Fruit fly (Drosophila melanogaster) whole organism, embryonic: ENCODE data around the gene CG11670.

Experiments used
- Abd-B ChIP-seq: fragments of 200-800 bp; sonication (Bioruptor generic); optimal IDR thresholded peaks from 2 replicates; lab custom pipeline; 2018; ENCODE audit warnings: missing biosample characterization, mild to moderate bottlenecking, missing genetic modification characterization, moderate library complexity
- Antp ChIP-seq: fragments of 200-800 bp; sonication (Bioruptor generic); optimal IDR thresholded peaks from 3 replicates; lab custom pipeline; 2016; ENCODE audit warnings: missing biosample characterization, missing genetic modification characterization
- Atf-2 ChIP-seq: fragments of 200-800 bp; sonication (Bioruptor generic); optimal IDR thresholded peaks from 2 replicates; lab custom pipeline; 2016; ENCODE audit warnings: missing biosample characterization, missing genetic modification characterization
- Blimp-1 ChIP-seq: fragments of 200-800 bp; sonication (Bioruptor generic); optimal IDR thresholded peaks from 3 replicates; lab custom pipeline; 2018; ENCODE audit warnings: missing biosample characterization, missing genetic modification characterization, mild to moderate bottlenecking, moderate library complexity, missing genetic modification reagents
- CG10431 ChIP-seq: fragments of 200-800 bp; sonication (Bioruptor generic); optimal IDR thresholded peaks from 3 replicates; lab custom pipeline; 2018; ENCODE audit warnings: missing biosample characterization, mild to moderate bottlenecking, missing genetic modification characterization
- CG11723 ChIP-seq: fragments of 200-800 bp; sonication (Bioruptor generic); optimal IDR thresholded peaks from 2 replicates; lab custom pipeline; 2017; ENCODE audit warnings: missing biosample characterization, mild to moderate bottlenecking, missing genetic modification characterization
- CG12104 ChIP-seq: fragments of 200-800 bp; sonication (Bioruptor generic); optimal IDR thresholded peaks from 3 replicates; lab custom pipeline; 2016; ENCODE audit warnings: missing biosample characterization, missing genetic modification characterization
- CG12659 ChIP-seq: fragments of 200-800 bp; sonication (Bioruptor generic); optimal IDR thresholded peaks from 3 replicates; lab custom pipeline; 2017; ENCODE audit warnings: mild to moderate bottlenecking, missing biosample characterization, missing genetic modification reagents, missing genetic modification characterization
- CG13624 ChIP-seq: fragments of 200-800 bp; sonication (Bioruptor generic); optimal IDR thresholded peaks from 2 replicates; lab custom pipeline; 2016; ENCODE audit warnings: missing biosample characterization, missing genetic modification characterization
- CG17361 ChIP-seq: fragments of 200-800 bp; sonication (Bioruptor generic); IDR thresholded peaks from 3 replicates; pipeline ENCODE4 v1.3.6; 2022; ENCODE audit warnings: missing biosample characterization, missing genetic modification characterization
- CG18599 ChIP-seq: fragments of 200-800 bp; sonication (Bioruptor generic); optimal IDR thresholded peaks from 3 replicates; lab custom pipeline; 2017; ENCODE audit warnings: missing biosample characterization, missing genetic modification characterization, mild to moderate bottlenecking, moderate library complexity, missing genetic modification reagents
- CG30403 ChIP-seq: fragments of 200-800 bp; sonication (Bioruptor generic); optimal IDR thresholded peaks from 3 replicates; lab custom pipeline; 2016; ENCODE audit warnings: missing biosample characterization, missing genetic modification characterization
- CG34224 ChIP-seq: fragments of 200-800 bp; sonication (Bioruptor generic); IDR thresholded peaks from 3 replicates; pipeline ENCODE4 v1.3.6; 2022; ENCODE audit warnings: missing biosample characterization, missing genetic modification characterization; ENCODE audit not compliant: partially characterized antibody
- CG34376 ChIP-seq: fragments of 200-800 bp; sonication (Bioruptor generic); optimal IDR thresholded peaks from 2 replicates; lab custom pipeline; 2018; ENCODE audit warnings: missing biosample characterization, mild to moderate bottlenecking, missing genetic modification characterization
- CG6654 ChIP-seq: fragments of 200-800 bp; sonication (Bioruptor generic); optimal IDR thresholded peaks from 2 replicates; lab custom pipeline; 2017; ENCODE audit warnings: missing biosample characterization, mild to moderate bottlenecking, missing genetic modification characterization
- CG9797 ChIP-seq: fragments of 200-800 bp; sonication (Bioruptor generic); optimal IDR thresholded peaks from 3 replicates; lab custom pipeline; 2018; ENCODE audit warnings: missing biosample characterization, mild to moderate bottlenecking, missing genetic modification characterization
- CG9932 ChIP-seq: fragments of 200-800 bp; sonication (Bioruptor generic); IDR thresholded peaks from 2 replicates; pipeline ENCODE4 v1.3.6; 2022; ENCODE audit warnings: missing biosample characterization, missing genetic modification characterization
- CHES-1-like ChIP-seq: fragments of 200-800 bp; sonication (Bioruptor generic); optimal IDR thresholded peaks from 2 replicates; lab custom pipeline; 2016; ENCODE audit warnings: missing biosample characterization, missing genetic modification characterization
- E2f2 ChIP-seq: fragments of 200-800 bp; sonication (Bioruptor generic); IDR thresholded peaks from 2 replicates; pipeline ENCODE4 v1.3.6; 2022; ENCODE audit warnings: missing biosample characterization, missing genetic modification characterization
- GATAe ChIP-seq: fragments of 200-800 bp; sonication (Bioruptor generic); conservative IDR thresholded peaks from 2 replicates; pipeline ENCODE4 v1.3.6; 2022; ENCODE audit warnings: missing biosample characterization, missing genetic modification characterization
- HHEX ChIP-seq: fragments of 200-800 bp; sonication (Bioruptor generic); optimal IDR thresholded peaks from 3 replicates; lab custom pipeline; 2017; ENCODE audit warnings: missing biosample characterization, mild to moderate bottlenecking, missing genetic modification characterization, missing genetic modification reagents
- Hr3 ChIP-seq: fragments of 200-800 bp; sonication (Bioruptor generic); optimal IDR thresholded peaks from 3 replicates; lab custom pipeline; 2016; ENCODE audit warnings: missing biosample characterization, missing genetic modification characterization
- Meics ChIP-seq: fragments of 200-800 bp; sonication (Bioruptor generic); optimal IDR thresholded peaks from 2 replicates; lab custom pipeline; 2017; ENCODE audit warnings: missing biosample characterization, mild to moderate bottlenecking, missing genetic modification characterization
- NfI ChIP-seq: fragments of 200-800 bp; sonication (Bioruptor generic); optimal IDR thresholded peaks from 3 replicates; lab custom pipeline; 2018; ENCODE audit warnings: missing biosample characterization, mild to moderate bottlenecking, missing genetic modification characterization, moderate library complexity
- Poxn ChIP-seq: fragments of 200-800 bp; sonication (Bioruptor generic); IDR thresholded peaks from 2 replicates; pipeline ENCODE4 v1.3.6; 2022; ENCODE audit warnings: missing biosample characterization, missing genetic modification characterization
- Sry-δ ChIP-seq: fragments of 200-800 bp; sonication (Bioruptor generic); optimal IDR thresholded peaks from 2 replicates; lab custom pipeline; 2016; ENCODE audit warnings: missing biosample characterization, missing genetic modification characterization
- TFAM ChIP-seq: fragments of 200-800 bp; sonication (Bioruptor generic); optimal IDR thresholded peaks from 2 replicates; lab custom pipeline; 2017; ENCODE audit warnings: missing biosample characterization, missing genetic modification characterization, inconsistent platforms
- abd-A ChIP-seq: fragments of 200-800 bp; sonication (Bioruptor generic); optimal IDR thresholded peaks from 3 replicates; lab custom pipeline; 2019; ENCODE audit warnings: missing biosample characterization, mild to moderate bottlenecking, missing genetic modification characterization, moderate library complexity
- bbx ChIP-seq: fragments of 200-800 bp; sonication (Bioruptor generic); IDR thresholded peaks from 2 replicates; pipeline ENCODE4 v1.3.6; 2022; ENCODE audit warnings: missing biosample characterization, missing genetic modification characterization; ENCODE audit not compliant: partially characterized antibody
- btn ChIP-seq: fragments of 200-800 bp; sonication (Bioruptor generic); optimal IDR thresholded peaks from 2 replicates; lab custom pipeline; 2016; ENCODE audit warnings: missing biosample characterization, missing genetic modification characterization
- croc ChIP-seq: fragments of 200-800 bp; sonication (Bioruptor generic); conservative IDR thresholded peaks from 3 replicates; pipeline ENCODE4 v1.3.6; 2022; ENCODE audit warnings: missing biosample characterization, missing genetic modification characterization
- crp ChIP-seq, 2 experiments: fragments of 200-800 bp; sonication (Bioruptor generic); optimal IDR thresholded peaks; 2 replicates in 1 of 2; 3 replicates in 1 of 2; lab custom pipeline; 2017; ENCODE audit warnings: missing biosample characterization in 2 of 2, missing genetic modification characterization in 2 of 2, mild to moderate bottlenecking in 1 of 2, moderate library complexity in 1 of 2
- ems ChIP-seq: fragments of 200-800 bp; sonication (Bioruptor generic); optimal IDR thresholded peaks from 3 replicates; lab custom pipeline; 2016; ENCODE audit warnings: missing biosample characterization, missing genetic modification characterization
- fd64A ChIP-seq: fragments of 200-800 bp; sonication (Bioruptor generic); optimal IDR thresholded peaks from 3 replicates; lab custom pipeline; 2018; ENCODE audit warnings: missing biosample characterization, mild to moderate bottlenecking, missing genetic modification characterization
- gce ChIP-seq: fragments of 200-800 bp; sonication (Bioruptor generic); IDR thresholded peaks from 3 replicates; pipeline ENCODE4 v1.3.6; 2022; ENCODE audit warnings: missing biosample characterization, missing genetic modification characterization
- gcm2 ChIP-seq: fragments of 200-800 bp; sonication (Bioruptor generic); optimal IDR thresholded peaks from 2 replicates; lab custom pipeline; 2016; ENCODE audit warnings: missing biosample characterization, missing genetic modification characterization
- gsb-n ChIP-seq: fragments of 200-800 bp; sonication (Bioruptor generic); optimal IDR thresholded peaks from 3 replicates; lab custom pipeline; 2018; ENCODE audit warnings: missing biosample characterization, mild to moderate bottlenecking, missing genetic modification characterization
- hb ChIP-seq: fragments of 200-800 bp; sonication (Bioruptor generic); IDR thresholded peaks from 3 replicates; pipeline ENCODE4 v1.3.6; 2022; ENCODE audit warnings: missing biosample characterization, missing genetic modification characterization; ENCODE audit not compliant: partially characterized antibody
- her ChIP-seq: fragments of 200-800 bp; sonication (Bioruptor generic); optimal IDR thresholded peaks from 2 replicates; lab custom pipeline; 2016; ENCODE audit warnings: missing biosample characterization, missing genetic modification characterization
- hkb ChIP-seq, 2 experiments: fragments of 200-800 bp in 1 of 2; fragments of >200 bp in 1 of 2; sonication (Bioruptor generic) in 1 of 2; IDR thresholded peaks in 1 of 2; optimal IDR thresholded peaks in 1 of 2; 2 replicates each; pipeline versions ENCODE4 v1.3.6 to Lab custom; 2017 to 2022; ENCODE audit warnings: missing biosample characterization in 1 of 2, missing genetic modification characterization in 1 of 2
- knrl ChIP-seq: fragments of 200-800 bp; sonication (Bioruptor generic); IDR thresholded peaks from 3 replicates; pipeline ENCODE4 v1.3.6; 2022; ENCODE audit warnings: missing biosample characterization, missing genetic modification characterization; ENCODE audit not compliant: partially characterized antibody
- maf-S ChIP-seq: fragments of 200-800 bp; sonication (Bioruptor generic); optimal IDR thresholded peaks from 2 replicates; lab custom pipeline; 2016; ENCODE audit warnings: missing biosample characterization, missing genetic modification characterization
- ro ChIP-seq: fragments of 200-800 bp; sonication (Bioruptor generic); IDR thresholded peaks from 2 replicates; pipeline ENCODE4 v1.3.6; 2022; ENCODE audit warnings: missing biosample characterization, missing genetic modification characterization
- row ChIP-seq: fragments of 200-800 bp; sonication (Bioruptor generic); IDR thresholded peaks from 3 replicates; pipeline ENCODE4 v1.3.6; 2022; ENCODE audit warnings: missing biosample characterization, missing genetic modification characterization
- salm ChIP-seq: fragments of 200-800 bp; sonication (Bioruptor generic); optimal IDR thresholded peaks from 2 replicates; lab custom pipeline; 2018; ENCODE audit warnings: missing biosample characterization, mild to moderate bottlenecking, missing genetic modification characterization
- sd ChIP-seq: fragments of 200-800 bp; sonication (Bioruptor generic); optimal IDR thresholded peaks from 3 replicates; lab custom pipeline; 2018; ENCODE audit warnings: missing biosample characterization, mild to moderate bottlenecking, missing genetic modification characterization, moderate library complexity
- seq ChIP-seq: fragments of 200-800 bp; sonication (Bioruptor generic); IDR thresholded peaks from 2 replicates; pipeline ENCODE4 v1.3.6; 2022; ENCODE audit warnings: missing biosample characterization, missing genetic modification characterization
- trem ChIP-seq: fragments of 200-800 bp; optimal IDR thresholded peaks from 3 replicates; lab custom pipeline; 2019; ENCODE audit warnings: missing biosample characterization, mild to moderate bottlenecking, missing genetic modification characterization, moderate library complexity
- tx ChIP-seq: fragments of 200-800 bp; sonication (Bioruptor generic); optimal IDR thresholded peaks from 2 replicates; lab custom pipeline; 2016; ENCODE audit warnings: missing biosample characterization, missing genetic modification characterization
- zfh1 ChIP-seq: fragments of 200-800 bp; sonication (Bioruptor generic); IDR thresholded peaks from 3 replicates; pipeline ENCODE4 v1.3.6; 2022; ENCODE audit warnings: missing biosample characterization, missing genetic modification characterization

The CG11670 gene

DNA sequence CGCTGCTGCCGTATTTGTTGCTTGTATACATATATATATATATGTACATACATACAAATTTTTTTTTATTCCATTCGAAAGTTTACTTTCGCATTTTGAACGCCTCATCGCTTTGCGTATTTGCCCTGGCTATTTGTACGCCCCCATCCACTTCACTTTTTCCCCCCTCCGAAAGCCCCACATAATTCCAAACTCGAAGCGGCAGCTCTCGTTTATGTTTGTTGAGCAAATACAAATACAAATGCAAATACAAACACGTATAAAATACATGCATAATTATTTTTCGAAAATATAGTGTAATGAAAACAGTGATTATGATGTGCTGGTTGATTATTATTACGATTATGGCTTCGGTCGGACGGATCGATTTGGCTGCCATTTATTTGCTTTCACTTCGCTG, 26.2 kb downstream of the CG11670 start (continued):
- TF ChIP-seq CG12104 (GFP tag; lab: Kevin White, UChicago) (peak; percentile 97), crp (GFP tag; optimal IDR thresholded peaks at IDR 0.05; lab: Kevin White, UChicago) (peak in 1 of 2 experiments; percentile 50), salm (tag; lab: Kevin White, UChicago) (peak; percentile 94), CG18599 (peak; percentile 88), trem (peak; percentile 87), CG34224 (GFP tag; lab: Robert Waterston, UW) (no peak), croc (GFP tag; lab: Robert Waterston, UW) (peak; percentile 47; the same call in 2 of the 3 replicates), btn (GFP tag; lab: Kevin White, UChicago) (peak; percentile 84), bbx (GFP tag; lab: Robert Waterston, UW) (no peak), ro (GFP tag; lab: Robert Waterston, UW) (no peak), CG12659 (GFP tag; lab: Kevin White, UChicago) (peak; percentile 76), CG6654 (peak; percentile 81), CG9797 (peak; percentile 53), CG9932 (GFP tag; lab: Robert Waterston, UW) (no peak), CG34376 (no peak), ems (GFP tag; lab: Kevin White, UChicago) (peak; percentile 67), row (GFP tag; lab: Robert Waterston, UW) (no peak), GATAe (GFP tag; lab: Robert Waterston, UW) (no peak), NfI (peak; percentile 60), CG30403 (GFP tag; lab: Kevin White, UChicago) (peak; percentile 59), CG17361 (peak; percentile 90), Poxn (GFP tag; lab: Robert Waterston, UW) (no peak), abd-A (tag; lab: Kevin White, UChicago) (peak; percentile 82), CG10431 (GFP tag; lab: Kevin White, UChicago) (peak; percentile 74), hb (no peak), Hr3 (peak; percentile 58), knrl (GFP tag; lab: Robert Waterston, UW) (no peak), CHES-1-like (GFP tag; lab: Kevin White, UChicago) (peak; percentile 60), CG13624 (GFP tag; lab: Kevin White, UChicago) (peak; percentile 44), TFAM (GFP tag; lab: Kevin White, UChicago) (peak; percentile 91), hkb (optimal IDR thresholded peaks at IDR 0.05; lab: Kevin White, UChicago) (no peak), hkb (GFP tag; IDR thresholded peaks at IDR 0.05; lab: Robert Waterston, UW) (peak; percentile 90), maf-S (peak; percentile 65), Blimp-1 (GFP tag; lab: Kevin White, UChicago) (peak; percentile 95), E2f2 (GFP tag; lab: Robert Waterston, UW) (peak; percentile 42; the same call in 1 of the 2 replicates), Antp (peak; percentile 51), fd64A (peak; percentile 99), tx (GFP tag; lab: Kevin White, UChicago) (peak; percentile 21), her (GFP tag; lab: Kevin White, UChicago) (peak; percentile 52), gce (GFP tag; lab: Robert Waterston, UW) (peak; percentile 87), gsb-n (tag; lab: Kevin White, UChicago) (peak; percentile 97), seq (peak; percentile 67), CG11723 (GFP tag; lab: Kevin White, UChicago) (peak; percentile 91), zfh1 (GFP tag; lab: Robert Waterston, UW) (peak; percentile 80), sd (tag; lab: Kevin White, UChicago) (no peak), Meics (GFP tag; lab: Kevin White, UChicago) (peak; percentile 80), gcm2 (GFP tag; lab: Kevin White, UChicago) (peak; percentile 39), Abd-B (peak; percentile 49), Atf-2 (GFP tag; lab: Kevin White, UChicago) (peak; percentile 59), Sry-δ (GFP tag; lab: Kevin White, UChicago) (peak; percentile 46), HHEX (peak; percentile 89)
